Worm (Caenorhabditis elegans) whole organism, late embryonic: ENCODE measurements around the gene clec-230.

Experiments used
- nfya-1 ChIP-seq: sonication (generic microtip); optimal IDR thresholded peaks from 2 replicates; lab custom pipeline; 2017; ENCODE audit warnings: missing genetic modification characterization, mild to moderate bottlenecking, missing compliant biosample characterization, antibody characterized with exemption, moderate library complexity
- unc-55 ChIP-seq: sonication (generic microtip); optimal IDR thresholded peaks from 2 replicates; lab custom pipeline; 2017; ENCODE audit warnings: missing biosample characterization, missing genetic modification reagents, missing genetic modification characterization
- unc-86 ChIP-seq: sonication (generic microtip); optimal IDR thresholded peaks from 2 replicates; lab custom pipeline; 2016; ENCODE audit warnings: missing genetic modification characterization, missing compliant biosample characterization

- TF ChIP-seq unc-86 (tag; lab: Kevin White, UChicago) (no peak), unc-55 (GFP tag; lab: Kevin White, UChicago) (no peak), nfya-1 (tag; lab: Kevin White, UChicago) (no peak)
Observed at ce11 chrV:15323417-15323816, 25.5 kb downstream of the clec-230 start.
